Fruit fly (Drosophila melanogaster) whole organism, embryonic: ENCODE measurements around the gene Dpm2.

Source experiments
- Adf1 ChIP-seq: fragments of 200-800 bp; sonication (Bioruptor generic); IDR thresholded peaks from 2 replicates; pipeline ENCODE4 v1.3.6; 2022; ENCODE audit warnings: missing biosample characterization, missing genetic modification characterization
- B-H2 ChIP-seq: fragments of 200-800 bp; sonication (Bioruptor generic); optimal IDR thresholded peaks from 2 replicates; lab custom pipeline; 2018; ENCODE audit warnings: missing biosample characterization, mild to moderate bottlenecking, missing genetic modification characterization
- BEAF-32 ChIP-seq: fragments of 200-800 bp; sonication (Bioruptor generic); optimal IDR thresholded peaks from 3 replicates; lab custom pipeline; 2017; ENCODE audit warnings: missing biosample characterization, missing genetic modification characterization, mild to moderate bottlenecking, moderate library complexity, missing genetic modification reagents
- Bteb2 ChIP-seq: fragments of 200-800 bp; sonication (Bioruptor generic); optimal IDR thresholded peaks from 2 replicates; lab custom pipeline; 2016; ENCODE audit warnings: missing biosample characterization, missing genetic modification characterization
- CG10366 ChIP-seq: fragments of 200-800 bp; sonication (Bioruptor generic); IDR thresholded peaks from 2 replicates; pipeline ENCODE4 v1.3.6; 2022; ENCODE audit warnings: missing biosample characterization, missing genetic modification characterization
- CG10431 ChIP-seq: fragments of 200-800 bp; sonication (Bioruptor generic); optimal IDR thresholded peaks from 3 replicates; lab custom pipeline; 2018; ENCODE audit warnings: missing biosample characterization, mild to moderate bottlenecking, missing genetic modification characterization
- CG11398 ChIP-seq: fragments of 200-800 bp; sonication (Bioruptor generic); optimal IDR thresholded peaks from 2 replicates; lab custom pipeline; 2016; ENCODE audit warnings: missing biosample characterization, missing genetic modification characterization
- CG12219 ChIP-seq: fragments of 200-800 bp; sonication (Bioruptor generic); optimal IDR thresholded peaks from 3 replicates; lab custom pipeline; 2018; ENCODE audit warnings: missing biosample characterization, mild to moderate bottlenecking, missing genetic modification characterization
- CG12659 ChIP-seq: fragments of 200-800 bp; sonication (Bioruptor generic); optimal IDR thresholded peaks from 3 replicates; lab custom pipeline; 2017; ENCODE audit warnings: mild to moderate bottlenecking, missing biosample characterization, missing genetic modification reagents, missing genetic modification characterization
- CG12744 ChIP-seq: fragments of 200-800 bp; sonication (Bioruptor generic); optimal IDR thresholded peaks from 2 replicates; lab custom pipeline; 2016; ENCODE audit warnings: missing biosample characterization, missing genetic modification characterization
- CG13123 ChIP-seq: fragments of 200-800 bp; sonication (Bioruptor generic); optimal IDR thresholded peaks from 2 replicates; lab custom pipeline; 2016; ENCODE audit warnings: missing biosample characterization, missing genetic modification characterization
- CG14441 ChIP-seq: fragments of 200-800 bp; sonication (Bioruptor generic); IDR thresholded peaks from 2 replicates; pipeline ENCODE4 v1.3.6; 2022; ENCODE audit warnings: missing biosample characterization, missing genetic modification characterization
- CG14965 ChIP-seq: fragments of 200-800 bp; sonication (Bioruptor generic); optimal IDR thresholded peaks from 2 replicates; lab custom pipeline; 2016; ENCODE audit warnings: missing biosample characterization, missing genetic modification characterization, borderline replicate concordance
- CG1602 ChIP-seq: fragments of 200-800 bp; sonication (Bioruptor generic); optimal IDR thresholded peaks from 3 replicates; lab custom pipeline; 2016; ENCODE audit warnings: missing biosample characterization, missing genetic modification characterization
- CG16863 ChIP-seq: fragments of 200-800 bp; sonication (Bioruptor generic); optimal IDR thresholded peaks from 3 replicates; lab custom pipeline; 2016; ENCODE audit warnings: missing biosample characterization, missing genetic modification characterization
- CG2120 ChIP-seq: fragments of 200-800 bp; sonication (Bioruptor generic); optimal IDR thresholded peaks from 3 replicates; lab custom pipeline; 2016; ENCODE audit warnings: missing biosample characterization, missing genetic modification characterization
- CG2202 ChIP-seq: fragments of 200-800 bp; sonication (Bioruptor generic); optimal IDR thresholded peaks from 2 replicates; lab custom pipeline; 2018; ENCODE audit warnings: missing biosample characterization, mild to moderate bottlenecking, missing genetic modification characterization
- CG2889 ChIP-seq: fragments of 200-800 bp; sonication (Bioruptor generic); IDR thresholded peaks from 3 replicates; pipeline ENCODE4 v1.3.6; 2022; ENCODE audit warnings: missing biosample characterization, missing genetic modification characterization
- CG30431 ChIP-seq: fragments of 200-800 bp; sonication (Bioruptor generic); optimal IDR thresholded peaks from 2 replicates; lab custom pipeline; 2017; ENCODE audit warnings: missing biosample characterization, missing genetic modification characterization
- CG31365 ChIP-seq: fragments of 200-800 bp; sonication (Bioruptor generic); optimal IDR thresholded peaks from 2 replicates; lab custom pipeline; 2018; ENCODE audit warnings: missing biosample characterization, mild to moderate bottlenecking, missing genetic modification characterization
- CG7745 ChIP-seq: fragments of 200-800 bp; sonication (Bioruptor generic); optimal IDR thresholded peaks from 2 replicates; lab custom pipeline; 2018; ENCODE audit warnings: missing biosample characterization, mild to moderate bottlenecking, missing genetic modification characterization, moderate library complexity
- CG8924 ChIP-seq: fragments of 200-800 bp; optimal IDR thresholded peaks from 3 replicates; lab custom pipeline; 2019; ENCODE audit warnings: missing biosample characterization, mild to moderate bottlenecking, missing genetic modification characterization, moderate library complexity
- CG9437 ChIP-seq: fragments of 200-800 bp; sonication (Bioruptor generic); optimal IDR thresholded peaks from 2 replicates; lab custom pipeline; 2018; ENCODE audit warnings: missing biosample characterization, mild to moderate bottlenecking, missing genetic modification characterization
- CG9609 ChIP-seq: fragments of 200-800 bp; sonication (Bioruptor generic); optimal IDR thresholded peaks from 3 replicates; lab custom pipeline; 2016; ENCODE audit warnings: missing biosample characterization, missing genetic modification characterization
- CG9876 ChIP-seq: fragments of 200-800 bp; sonication (Bioruptor generic); optimal IDR thresholded peaks from 2 replicates; lab custom pipeline; 2016; ENCODE audit warnings: missing biosample characterization, missing genetic modification characterization
- Dip2 ChIP-seq: fragments of 200-800 bp; sonication (Bioruptor generic); IDR thresholded peaks from 2 replicates; pipeline ENCODE4 v1.3.6; 2022; ENCODE audit warnings: missing biosample characterization, missing genetic modification characterization
- E2f1 ChIP-seq: fragments of 200-800 bp; sonication (Bioruptor generic); IDR thresholded peaks from 2 replicates; pipeline ENCODE4 v1.3.6; 2022; ENCODE audit warnings: missing biosample characterization, missing genetic modification characterization
- H2.0 ChIP-seq: fragments of 200-800 bp; sonication (Bioruptor generic); IDR thresholded peaks from 2 replicates; pipeline ENCODE4 v1.3.6; 2022; ENCODE audit warnings: missing biosample characterization, missing genetic modification characterization
- MTF-1 ChIP-seq: fragments of 200-800 bp; sonication (Bioruptor generic); optimal IDR thresholded peaks from 2 replicates; lab custom pipeline; 2018; ENCODE audit warnings: missing biosample characterization, mild to moderate bottlenecking, missing genetic modification characterization, borderline replicate concordance
- Mrtf ChIP-seq: fragments of 200-800 bp; sonication (Bioruptor generic); IDR thresholded peaks from 3 replicates; pipeline ENCODE4 v1.3.6; 2022; ENCODE audit warnings: missing biosample characterization, missing genetic modification characterization
- NK7.1 ChIP-seq: fragments of 200-800 bp; sonication (Bioruptor generic); optimal IDR thresholded peaks from 3 replicates; lab custom pipeline; 2016; ENCODE audit warnings: missing biosample characterization, missing genetic modification characterization
- Sox100B ChIP-seq: fragments of 200-800 bp; sonication (Bioruptor generic); optimal IDR thresholded peaks from 3 replicates; lab custom pipeline; 2018; ENCODE audit warnings: missing biosample characterization, mild to moderate bottlenecking, missing genetic modification characterization
- Sox102F ChIP-seq: fragments of 200-800 bp; sonication (Bioruptor generic); optimal IDR thresholded peaks from 2 replicates; lab custom pipeline; 2018; ENCODE audit warnings: missing biosample characterization, mild to moderate bottlenecking, missing genetic modification characterization, moderate library complexity
- Tbp ChIP-seq: fragments of >200 bp; optimal IDR thresholded peaks from 2 replicates; lab custom pipeline; 2018; ENCODE audit warnings: missing biosample characterization, missing genetic modification characterization
- bab2 ChIP-seq: fragments of 200-800 bp; sonication (Bioruptor generic); optimal IDR thresholded peaks from 2 replicates; lab custom pipeline; 2016; ENCODE audit warnings: missing biosample characterization, missing genetic modification characterization
- cas ChIP-seq: fragments of 200-800 bp; sonication (Bioruptor generic); IDR thresholded peaks from 2 replicates; pipeline ENCODE4 v1.3.6; 2022; ENCODE audit warnings: missing biosample characterization, missing genetic modification characterization
- danr ChIP-seq: fragments of 200-800 bp; sonication (Bioruptor generic); IDR thresholded peaks from 2 replicates; pipeline ENCODE4 v1.3.6; 2022; ENCODE audit warnings: missing biosample characterization, missing genetic modification characterization
- dati ChIP-seq: fragments of 200-800 bp; sonication (Bioruptor generic); IDR thresholded peaks from 2 replicates; pipeline ENCODE4 v1.3.6; 2022; ENCODE audit warnings: missing biosample characterization, missing genetic modification characterization
- dmrt11E ChIP-seq: fragments of 200-800 bp; sonication (Bioruptor generic); optimal IDR thresholded peaks from 3 replicates; lab custom pipeline; 2018; ENCODE audit warnings: missing biosample characterization, mild to moderate bottlenecking, missing genetic modification characterization, moderate library complexity
- fd96Cb ChIP-seq: fragments of 200-800 bp; sonication (Bioruptor generic); optimal IDR thresholded peaks from 2 replicates; lab custom pipeline; 2018; ENCODE audit warnings: missing biosample characterization, mild to moderate bottlenecking, missing genetic modification characterization, moderate library complexity
- ftz-f1 ChIP-seq: fragments of 200-800 bp; sonication (Bioruptor generic); optimal IDR thresholded peaks from 2 replicates; lab custom pipeline; 2016; ENCODE audit warnings: missing biosample characterization, missing genetic modification characterization
- gro ChIP-seq: fragments of 200-800 bp; sonication (Bioruptor generic); optimal IDR thresholded peaks from 2 replicates; lab custom pipeline; 2016; ENCODE audit warnings: missing biosample characterization, missing genetic modification characterization
- gt ChIP-seq: fragments of 200-800 bp; sonication (Bioruptor generic); IDR thresholded peaks from 2 replicates; pipeline ENCODE4 v1.3.6; 2022; ENCODE audit warnings: missing biosample characterization, missing genetic modification characterization
- h ChIP-seq: fragments of >200 bp; optimal IDR thresholded peaks from 2 replicates; lab custom pipeline; 2017
- hbn ChIP-seq: fragments of 200-800 bp; sonication (Bioruptor generic); IDR thresholded peaks from 2 replicates; pipeline ENCODE4 v1.3.6; 2022; ENCODE audit warnings: missing biosample characterization, missing genetic modification characterization; ENCODE audit not compliant: partially characterized antibody
- lilli ChIP-seq: fragments of 200-800 bp; sonication (Bioruptor generic); optimal IDR thresholded peaks from 3 replicates; lab custom pipeline; 2016; ENCODE audit warnings: missing biosample characterization, missing genetic modification characterization
- odd ChIP-seq: fragments of 200-800 bp; sonication (Bioruptor generic); optimal IDR thresholded peaks from 2 replicates; lab custom pipeline; 2017; ENCODE audit warnings: missing biosample characterization, mild to moderate bottlenecking, missing genetic modification characterization
- p53 ChIP-seq: fragments of 200-800 bp; sonication (Bioruptor generic); optimal IDR thresholded peaks from 2 replicates; lab custom pipeline; 2016; ENCODE audit warnings: missing biosample characterization, missing genetic modification characterization
- pros ChIP-seq: fragments of 200-800 bp; sonication (Bioruptor generic); optimal IDR thresholded peaks from 3 replicates; lab custom pipeline; 2019; ENCODE audit warnings: missing biosample characterization, mild to moderate bottlenecking, missing genetic modification characterization, moderate library complexity
- sens ChIP-seq: fragments of 200-800 bp; sonication (Bioruptor generic); peaks from one replicate; lab custom pipeline; 2016; ENCODE audit warnings: missing biosample characterization, missing genetic modification characterization
- sima ChIP-seq: fragments of 200-800 bp; sonication (Bioruptor generic); optimal IDR thresholded peaks from 2 replicates; lab custom pipeline; 2016; ENCODE audit warnings: missing biosample characterization, missing genetic modification characterization
- tap ChIP-seq: fragments of 200-800 bp; optimal IDR thresholded peaks from 3 replicates; lab custom pipeline; 2019; ENCODE audit warnings: missing biosample characterization, mild to moderate bottlenecking, missing genetic modification characterization, moderate library complexity
- vnd ChIP-seq: fragments of 200-800 bp; sonication (Bioruptor generic); IDR thresholded peaks from 3 replicates; pipeline ENCODE4 v1.3.6; 2022; ENCODE audit warnings: missing biosample characterization, missing genetic modification characterization; ENCODE audit not compliant: partially characterized antibody

Gene Dpm2

dm6 chr3L:3300345-3300744, 19.0 kb upstream of the Dpm2 start (continued):
- TF ChIP-seq tap (tag; lab: Kevin White, UChicago) (peak; percentile 50), gro (no peak), CG13123 (GFP tag; lab: Kevin White, UChicago) (no peak), sens (GFP tag; lab: Kevin White, UChicago) (peak; percentile 94), Sox102F (peak; percentile 67), CG31365 (peak; percentile 15), E2f1 (GFP tag; lab: Robert Waterston, UW) (no peak), bab2 (GFP tag; lab: Kevin White, UChicago) (peak; percentile 75), CG14441 (GFP tag; lab: Robert Waterston, UW) (peak; percentile 55), CG2202 (tag; lab: Kevin White, UChicago) (no peak), CG14965 (peak; percentile 31), Sox100B (GFP tag; lab: Kevin White, UChicago) (peak; percentile 61), CG12659 (GFP tag; lab: Kevin White, UChicago) (peak; percentile 7), CG16863 (GFP tag; lab: Kevin White, UChicago) (peak; percentile 40), Adf1 (no peak), vnd (GFP tag; lab: Robert Waterston, UW) (no peak), CG9609 (GFP tag; lab: Kevin White, UChicago) (no peak), B-H2 (GFP tag; lab: Kevin White, UChicago) (no peak), dmrt11E (peak; percentile 54), H2.0 (peak; percentile 71), danr (0 out of 2 replicates have a peak, but pooled peaks have one; percentile 20), CG12219 (GFP tag; lab: Kevin White, UChicago) (peak; percentile 38), CG30431 (GFP tag; lab: Kevin White, UChicago) (peak; percentile 16), CG9876 (no peak), CG1602 (GFP tag; lab: Kevin White, UChicago) (peak; percentile 29), CG10431 (GFP tag; lab: Kevin White, UChicago) (no peak), CG2889 (0 out of 3 replicates have a peak, but pooled peaks have one; percentile 33), CG9437 (GFP tag; lab: Kevin White, UChicago) (peak; percentile 37), CG7745 (no peak), cas (GFP tag; lab: Robert Waterston, UW) (no peak), sima (GFP tag; lab: Kevin White, UChicago) (no peak), CG11398 (GFP tag; lab: Kevin White, UChicago) (no peak), ftz-f1 (GFP tag; lab: Kevin White, UChicago) (no peak), p53 (no peak), h (lab: Kevin White, UChicago) (no peak), lilli (no peak), dati (peak; percentile 28; the same call in 1 of the 2 replicates), NK7.1 (GFP tag; lab: Kevin White, UChicago) (peak; percentile 30), CG10366 (GFP tag; lab: Robert Waterston, UW) (peak; percentile 74), pros (GFP tag; lab: Kevin White, UChicago) (no peak), gt (GFP tag; lab: Robert Waterston, UW) (no peak), Bteb2 (no peak), Dip2 (no peak), Mrtf (GFP tag; lab: Robert Waterston, UW) (no peak), hbn (GFP tag; lab: Robert Waterston, UW) (no peak), MTF-1 (GFP tag; lab: Kevin White, UChicago) (peak; percentile 22), CG12744 (GFP tag; lab: Kevin White, UChicago) (no peak), fd96Cb (tag; lab: Kevin White, UChicago) (peak; percentile 71), odd (GFP tag; lab: Kevin White, UChicago) (no peak), CG2120 (GFP tag; lab: Kevin White, UChicago) (no peak), CG8924 (tag; lab: Kevin White, UChicago) (peak; percentile 30), Tbp (GFP tag; lab: Kevin White, UChicago) (no peak), BEAF-32 (GFP tag; lab: Kevin White, UChicago) (no peak)
